Worm (Caenorhabditis elegans) whole organism, L4/young adult: ENCODE data around the gene C24A3.2.

Experiments used
- W03F9.2 ChIP-seq: fragments of 150-350 bp; optimal IDR thresholded peaks from 2 replicates; lab custom pipeline; 2014; ENCODE audit warnings: missing biosample characterization, missing genetic modification characterization
- dao-5 ChIP-seq: sonication (generic microtip); optimal IDR thresholded peaks from 2 replicates; lab custom pipeline; 2016; ENCODE audit warnings: missing genotype, missing genetic modification characterization, moderate library complexity, missing compliant biosample characterization
- him-1 ChIP-seq: sonication (generic microtip); optimal IDR thresholded peaks from 2 replicates; lab custom pipeline; 2016; ENCODE audit warnings: missing genotype, missing genetic modification reagents, missing genetic modification characterization, missing compliant biosample characterization

- TF ChIP-seq him-1 (tag; lab: Kevin White, UChicago) (no peak), dao-5 (no peak), W03F9.2 (tag; lab: Kevin White, UChicago) (no peak)
Observed at ce11 chrX:8986452-8986851, 10.8 kb upstream of the C24A3.2 start.
